Fruit fly (Drosophila melanogaster): ENCODE data around the gene CG43350.

- no peak for TF ChIP-seq CG8478 (optimal IDR thresholded peaks at IDR 0.05)
- TF ChIP-seq usp (GFP tag; optimal IDR thresholded peaks at IDR 0.05): no peak
- TF ChIP-seq psq (optimal IDR thresholded peaks at IDR 0.05): no peak
Observed at dm6 chr2L:9396396-9396795, 47.0 kb downstream of the CG43350 start.
